Worm (Caenorhabditis elegans) whole organism, L1 larva: ENCODE measurements around the gene tbp-1.

Experiments used
- aly-2 ChIP-seq: fragments of 150-350 bp; optimal IDR thresholded peaks from 2 replicates; lab custom pipeline; 2014; ENCODE audit warnings: missing biosample characterization, missing genetic modification characterization
- blmp-1 ChIP-seq: fragments of 150-350 bp; optimal IDR thresholded peaks from 2 replicates; lab custom pipeline; 2014; ENCODE audit warnings: missing biosample characterization, missing genetic modification characterization
- efl-1 ChIP-seq, 4 experiments: fragments of 150-350 bp; optimal IDR thresholded peaks in 3 of 4; peaks in 1 of 4; 1 replicate in 1 of 4; 2 replicates in 3 of 4; lab custom pipeline; 2014; ENCODE audit warnings: missing biosample characterization in 2 of 4, missing genetic modification characterization in 2 of 4, missing genetic modification reagents in 2 of 4
- mdl-1 ChIP-seq, 2 experiments: fragments of 150-350 bp; optimal IDR thresholded peaks; 2 replicates each; lab custom pipeline; 2014 to 2017; ENCODE audit warnings: missing biosample characterization in 2 of 2, missing genetic modification characterization in 2 of 2, inconsistent platforms in 1 of 2
- nhr-20 ChIP-seq: sonication (generic microtip); optimal IDR thresholded peaks from 2 replicates; lab custom pipeline; 2016; ENCODE audit warnings: mild to moderate bottlenecking, missing genetic modification characterization, missing compliant biosample characterization
- nhr-28 ChIP-seq: fragments of 150-350 bp; optimal IDR thresholded peaks from 2 replicates; lab custom pipeline; 2014; ENCODE audit warnings: missing biosample characterization, missing genetic modification characterization
- skn-1 ChIP-seq: fragments of 150-350 bp; optimal IDR thresholded peaks from 2 replicates; lab custom pipeline; 2014; ENCODE audit warnings: missing biosample characterization, missing genetic modification characterization

- TF ChIP-seq skn-1 (tag; lab: Kevin White, UChicago) (no peak), blmp-1 (tag; lab: Kevin White, UChicago) (no peak), mdl-1 (tag; optimal IDR thresholded peaks at IDR 0.05; lab: Kevin White, UChicago) (no peak), nhr-20 (no peak), nhr-28 (tag; lab: Kevin White, UChicago) (no peak), efl-1 (optimal IDR thresholded peaks at IDR 0.05; lab: Kevin White, UChicago) (no peak), efl-1 (GFP tag; optimal IDR thresholded peaks at IDR 0.05 in 1 of 2; lab: Kevin White, UChicago) (peak in 1 of 2 experiments; percentile 62), aly-2 (no peak)
These were observed 40.4 kb upstream of the tbp-1 start, which contains the start of gene F08F8.6 for ce11 chrIII:7343389-7343788.
